In genomic region chr3R:17231579-17231978, dm6 we compare ENCODE assay signal across 1 fruit fly cellular context.
TF ChIP-seq lines count a peak whose summit lies in the region.

No protein-coding gene starts in this region.

TF ChIP-seq in whole organism, embryonic, 481 proteins besides CTCF, POLR2A, EP300 and RAD21 (continued from another document and continues in another):
- TF ChIP-seq H2.0 (GFP tag; IDR thresholded peaks at IDR 0.05; lab: Robert Waterston, UW) (peak; percentile 38; the same call in 1 of the 2 replicates), CG3847 (GFP tag; IDR thresholded peaks at IDR 0.05; lab: Robert Waterston, UW) (no peak), nerfin-2 (GFP tag; IDR thresholded peaks at IDR 0.05; lab: Robert Waterston, UW; ENCODE audit: partially characterized antibody) (no peak), Sry-β (GFP tag; optimal IDR thresholded peaks at IDR 0.05; lab: Kevin White, UChicago) (peak; percentile 84), BtbVII (GFP tag; optimal IDR thresholded peaks at IDR 0.05; lab: Kevin White, UChicago) (no peak), sens-2 (GFP tag; IDR thresholded peaks at IDR 0.05; lab: Robert Waterston, UW) (no peak), da (GFP tag; optimal IDR thresholded peaks at IDR 0.05; lab: Kevin White, UChicago) (no peak), lov (optimal IDR thresholded peaks at IDR 0.05; lab: Kevin White, UChicago) (no peak), lov (GFP tag; IDR thresholded peaks at IDR 0.05; lab: Robert Waterston, UW) (no peak), fd102C (GFP tag; optimal IDR thresholded peaks at IDR 0.05; lab: Kevin White, UChicago) (no peak), CG6272 (GFP tag; IDR thresholded peaks at IDR 0.05; lab: Robert Waterston, UW) (peak; percentile 38; the same call in 1 of the 2 replicates), B-H2 (GFP tag; optimal IDR thresholded peaks at IDR 0.05; lab: Kevin White, UChicago) (no peak), Hr51 (GFP tag; optimal IDR thresholded peaks at IDR 0.05; lab: Kevin White, UChicago) (peak in 1 of 2 experiments; percentile 30), Ptx1 (GFP tag; IDR thresholded peaks at IDR 0.05; lab: Robert Waterston, UW) (0 out of 2 replicates have a peak, but pooled peaks have one; percentile 27), CG3726 (GFP tag; IDR thresholded peaks at IDR 0.05; lab: Robert Waterston, UW) (no peak), HHEX (GFP tag; optimal IDR thresholded peaks at IDR 0.05; lab: Kevin White, UChicago) (no peak), CG16815 (GFP tag; optimal IDR thresholded peaks at IDR 0.05; lab: Kevin White, UChicago) (peak; percentile 15), Meics (GFP tag; optimal IDR thresholded peaks at IDR 0.05; lab: Kevin White, UChicago) (no peak), CG32767 (GFP tag; IDR thresholded peaks at IDR 0.05; lab: Robert Waterston, UW) (no peak), Xbp1 (GFP tag; optimal IDR thresholded peaks at IDR 0.05; lab: Kevin White, UChicago) (peak; percentile 57), Bdp1 (GFP tag; optimal IDR thresholded peaks at IDR 0.05; lab: Kevin White, UChicago) (no peak), fd3F (GFP tag; optimal IDR thresholded peaks at IDR 0.05; lab: Kevin White, UChicago) (no peak), CG30431 (GFP tag; optimal IDR thresholded peaks at IDR 0.05; lab: Kevin White, UChicago) (peak; percentile 38), CG18599 (GFP tag; optimal IDR thresholded peaks at IDR 0.05; lab: Kevin White, UChicago) (no peak), CG11247 (GFP tag; IDR thresholded peaks at IDR 0.05; lab: Robert Waterston, UW) (no peak), CG18764 (GFP tag; optimal IDR thresholded peaks at IDR 0.05; lab: Kevin White, UChicago) (peak; percentile 5), Hey (tag; optimal IDR thresholded peaks at IDR 0.05; lab: Kevin White, UChicago) (no peak), bowl (GFP tag; IDR thresholded peaks at IDR 0.05; lab: Robert Waterston, UW) (no peak), CG8388 (GFP tag; optimal IDR thresholded peaks at IDR 0.05; lab: Kevin White, UChicago) (peak; percentile 15), CG13424 (tag; optimal IDR thresholded peaks at IDR 0.05; lab: Kevin White, UChicago) (no peak), CG33557 (GFP tag; optimal IDR thresholded peaks at IDR 0.05; lab: Kevin White, UChicago) (no peak), sr (GFP tag; IDR thresholded peaks at IDR 0.05; lab: Robert Waterston, UW) (no peak), so (GFP tag; IDR thresholded peaks at IDR 0.05; lab: Robert Waterston, UW) (no peak), insv (GFP tag; optimal IDR thresholded peaks at IDR 0.05; lab: Kevin White, UChicago) (no peak), CG15011 (GFP tag; optimal IDR thresholded peaks at IDR 0.05; lab: Kevin White, UChicago) (no peak), CG16779 (GFP tag; IDR thresholded peaks at IDR 0.05; lab: Robert Waterston, UW) (no peak), Taf1 (GFP tag; IDR thresholded peaks at IDR 0.05; lab: Robert Waterston, UW) (no peak), CG6683 (GFP tag; optimal IDR thresholded peaks at IDR 0.05; lab: Kevin White, UChicago) (no peak), CG17186 (GFP tag; optimal IDR thresholded peaks at IDR 0.05; lab: Kevin White, UChicago) (no peak), Chrac-16 (GFP tag; optimal IDR thresholded peaks at IDR 0.05; lab: Kevin White, UChicago) (peak; percentile 15), CG12219 (GFP tag; optimal IDR thresholded peaks at IDR 0.05; lab: Kevin White, UChicago) (no peak), CG17612 (GFP tag; IDR thresholded peaks at IDR 0.05; lab: Robert Waterston, UW) (no peak), CG11695 (GFP tag; IDR thresholded peaks at IDR 0.05; lab: Robert Waterston, UW) (no peak), lmd (GFP tag; IDR thresholded peaks at IDR 0.05; lab: Robert Waterston, UW) (peak; percentile 36), pros (GFP tag; optimal IDR thresholded peaks at IDR 0.05; lab: Kevin White, UChicago) (no peak), chn (GFP tag; optimal IDR thresholded peaks at IDR 0.05; lab: Kevin White, UChicago) (peak; percentile 31), CkIIα-i1 (GFP tag; IDR thresholded peaks at IDR 0.05; lab: Robert Waterston, UW) (no peak), CG2712 (tag; optimal IDR thresholded peaks at IDR 0.05; lab: Kevin White, UChicago) (no peak), CG7786 (GFP tag; optimal IDR thresholded peaks at IDR 0.05; lab: Kevin White, UChicago) (no peak), Hr78 (GFP tag; optimal IDR thresholded peaks at IDR 0.05; lab: Kevin White, UChicago) (no peak), ATbp (GFP tag; optimal IDR thresholded peaks at IDR 0.05; lab: Kevin White, UChicago) (peak; percentile 16), Dip2 (GFP tag; IDR thresholded peaks at IDR 0.05; lab: Robert Waterston, UW) (no peak), Kr (GFP tag; optimal IDR thresholded peaks at IDR 0.05; lab: Kevin White, UChicago) (no peak), Asciz (GFP tag; optimal IDR thresholded peaks at IDR 0.05; lab: Kevin White, UChicago) (no peak), Dip3 (GFP tag; optimal IDR thresholded peaks at IDR 0.05; lab: Kevin White, UChicago) (no peak), fd96Cb (tag; optimal IDR thresholded peaks at IDR 0.05; lab: Kevin White, UChicago) (peak; percentile 50), CG5953 (GFP tag; IDR thresholded peaks at IDR 0.05; lab: Robert Waterston, UW) (no peak), dm (GFP tag; optimal IDR thresholded peaks at IDR 0.05; lab: Kevin White, UChicago) (no peak), CG1602 (GFP tag; optimal IDR thresholded peaks at IDR 0.05; lab: Kevin White, UChicago) (peak; percentile 27), CG11398 (GFP tag; optimal IDR thresholded peaks at IDR 0.05; lab: Kevin White, UChicago) (no peak), Pdp1 (GFP tag; optimal IDR thresholded peaks at IDR 0.05; lab: Kevin White, UChicago) (no peak), CG10543 (GFP tag; optimal IDR thresholded peaks at IDR 0.05; lab: Kevin White, UChicago) (no peak), ac (GFP tag; optimal IDR thresholded peaks at IDR 0.05; lab: Kevin White, UChicago) (no peak), mirr (GFP tag; optimal IDR thresholded peaks at IDR 0.05; lab: Kevin White, UChicago) (no peak), CG10209 (GFP tag; optimal IDR thresholded peaks at IDR 0.05; lab: Kevin White, UChicago) (peak; percentile 32), Max (GFP tag; optimal IDR thresholded peaks at IDR 0.05; lab: Kevin White, UChicago) (no peak), Side (GFP tag; optimal IDR thresholded peaks at IDR 0.05; lab: Kevin White, UChicago) (no peak), Rx (GFP tag; IDR thresholded peaks at IDR 0.05; lab: Robert Waterston, UW) (peak; percentile 50), CG15269 (tag; optimal IDR thresholded peaks at IDR 0.05; lab: Kevin White, UChicago) (no peak), gsb (GFP tag; IDR thresholded peaks at IDR 0.05; lab: Robert Waterston, UW) (no peak), yki (optimal IDR thresholded peaks at IDR 0.05; lab: Kevin White, UChicago) (no peak), CG17328 (GFP tag; IDR thresholded peaks at IDR 0.05; lab: Robert Waterston, UW) (peak; percentile 8; the same call in 1 of the 2 replicates), CG12299 (tag; optimal IDR thresholded peaks at IDR 0.05; lab: Kevin White, UChicago) (no peak), Mad (GFP tag; optimal IDR thresholded peaks at IDR 0.05; lab: Kevin White, UChicago) (no peak), CG6654 (GFP tag; optimal IDR thresholded peaks at IDR 0.05; lab: Kevin White, UChicago) (no peak), disco-r (GFP tag; optimal IDR thresholded peaks at IDR 0.05; lab: Kevin White, UChicago) (no peak), CG6765 (GFP tag; optimal IDR thresholded peaks at IDR 0.05; lab: Kevin White, UChicago) (no peak), CG15514 (GFP tag; optimal IDR thresholded peaks at IDR 0.05; lab: Kevin White, UChicago) (no peak), GATAe (GFP tag; conservative IDR thresholded peaks at IDR 0.05; lab: Robert Waterston, UW) (no peak), cg (GFP tag; optimal IDR thresholded peaks at IDR 0.05; lab: Kevin White, UChicago) (no peak), CrebB (tag; optimal IDR thresholded peaks at IDR 0.05; lab: Kevin White, UChicago) (no peak), grn (GFP tag; optimal IDR thresholded peaks at IDR 0.05; lab: Kevin White, UChicago) (no peak), CG9215 (GFP tag; IDR thresholded peaks at IDR 0.05; lab: Robert Waterston, UW) (0 out of 2 replicates have a peak, but pooled peaks have one; percentile 7), CG10267 (tag; optimal IDR thresholded peaks at IDR 0.05; lab: Kevin White, UChicago) (no peak), CG31365 (tag; optimal IDR thresholded peaks at IDR 0.05; lab: Kevin White, UChicago) (peak; percentile 94), zen2 (GFP tag; IDR thresholded peaks at IDR 0.05; lab: Robert Waterston, UW; ENCODE audit: partially characterized antibody) (0 out of 3 replicates have a peak, but pooled peaks have one; percentile 29), CG4328 (GFP tag; optimal IDR thresholded peaks at IDR 0.05; lab: Kevin White, UChicago) (no peak), pho (GFP tag; optimal IDR thresholded peaks at IDR 0.05; lab: Kevin White, UChicago) (no peak), ab (GFP tag; optimal IDR thresholded peaks at IDR 0.05; lab: Kevin White, UChicago) (no peak), grau (tag; optimal IDR thresholded peaks at IDR 0.05; lab: Kevin White, UChicago) (no peak), CG6791 (GFP tag; IDR thresholded peaks at IDR 0.05; lab: Robert Waterston, UW; ENCODE audit: partially characterized antibody) (no peak), ap (GFP tag; IDR thresholded peaks at IDR 0.05; lab: Robert Waterston, UW) (peak; percentile 33; the same call in 1 of the 2 replicates), crol (GFP tag; IDR thresholded peaks at IDR 0.05; lab: Robert Waterston, UW) (no peak), CG7357 (GFP tag; IDR thresholded peaks at IDR 0.05; lab: Robert Waterston, UW) (peak; percentile 56; the same call in 1 of the 3 replicates), CG11085 (GFP tag; IDR thresholded peaks at IDR 0.05; lab: Robert Waterston, UW) (no peak), CG7372 (GFP tag; IDR thresholded peaks at IDR 0.05; lab: Robert Waterston, UW) (peak; percentile 23; the same call in 1 of the 2 replicates), CG11093 (GFP tag; IDR thresholded peaks at IDR 0.05; lab: Robert Waterston, UW) (no peak), CG1603 (tag; optimal IDR thresholded peaks at IDR 0.05; lab: Kevin White, UChicago) (peak; percentile 55), CG8290 (GFP tag; optimal IDR thresholded peaks at IDR 0.05; lab: Kevin White, UChicago) (peak; percentile 39), CG8290 (tag; optimal IDR thresholded peaks at IDR 0.05; lab: Kevin White, UChicago) (no peak), CG2129 (GFP tag; IDR thresholded peaks at IDR 0.05; lab: Robert Waterston, UW; ENCODE audit: partially characterized antibody) (no peak), CG16863 (GFP tag; optimal IDR thresholded peaks at IDR 0.05; lab: Kevin White, UChicago) (no peak), CG13296 (GFP tag; optimal IDR thresholded peaks at IDR 0.05; lab: Kevin White, UChicago) (no peak), CG1792 (GFP tag; optimal IDR thresholded peaks at IDR 0.05; lab: Kevin White, UChicago) (no peak), MBD-R2 (GFP tag; IDR thresholded peaks at IDR 0.05; lab: Robert Waterston, UW) (no peak), Ets97D (GFP tag; optimal IDR thresholded peaks at IDR 0.05; lab: Kevin White, UChicago) (peak; percentile 28), odd (GFP tag; optimal IDR thresholded peaks at IDR 0.05; lab: Kevin White, UChicago) (no peak), CG34422 (GFP tag; IDR thresholded peaks at IDR 0.05; lab: Robert Waterston, UW) (peak; percentile 48; the same call in 2 of the 3 replicates), hb (GFP tag; IDR thresholded peaks at IDR 0.05; lab: Robert Waterston, UW; ENCODE audit: partially characterized antibody) (no peak), CG4730 (GFP tag; IDR thresholded peaks at IDR 0.05; lab: Robert Waterston, UW) (peak; percentile 45), vnd (GFP tag; IDR thresholded peaks at IDR 0.05; lab: Robert Waterston, UW; ENCODE audit: partially characterized antibody) (no peak), CG14710 (tag; optimal IDR thresholded peaks at IDR 0.05; lab: Kevin White, UChicago) (no peak), aop (GFP tag; IDR thresholded peaks at IDR 0.05; lab: Robert Waterston, UW) (no peak), br (optimal IDR thresholded peaks at IDR 0.05; lab: Kevin White, UChicago) (no peak), CG7271 (tag; optimal IDR thresholded peaks at IDR 0.05; lab: Kevin White, UChicago) (no peak), Fer3 (tag; optimal IDR thresholded peaks at IDR 0.05; lab: Kevin White, UChicago) (no peak), CG8924 (tag; optimal IDR thresholded peaks at IDR 0.05; lab: Kevin White, UChicago) (no peak), CG2202 (tag; optimal IDR thresholded peaks at IDR 0.05; lab: Kevin White, UChicago) (no peak), cwo (GFP tag; optimal IDR thresholded peaks at IDR 0.05; lab: Kevin White, UChicago) (no peak), lola (GFP tag; optimal IDR thresholded peaks at IDR 0.05; lab: Kevin White, UChicago) (no peak), dmrt11E (tag; optimal IDR thresholded peaks at IDR 0.05; lab: Kevin White, UChicago) (peak; percentile 6), CG3838 (GFP tag; optimal IDR thresholded peaks at IDR 0.05; lab: Kevin White, UChicago) (no peak), caup (GFP tag; optimal IDR thresholded peaks at IDR 0.05; lab: Kevin White, UChicago; ENCODE audit: severe bottlenecking) (no peak), gt (GFP tag; IDR thresholded peaks at IDR 0.05; lab: Robert Waterston, UW) (no peak), ham (GFP tag; IDR thresholded peaks at IDR 0.05; lab: Robert Waterston, UW) (no peak), CG4820 (GFP tag; optimal IDR thresholded peaks at IDR 0.05; lab: Kevin White, UChicago) (peak; percentile 47), CG14014 (GFP tag; IDR thresholded peaks at IDR 0.05; lab: Robert Waterston, UW) (0 out of 2 replicates have a peak, but pooled peaks have one; percentile 14), lbe (GFP tag; optimal IDR thresholded peaks at IDR 0.05; lab: Kevin White, UChicago) (no peak), zf30C (GFP tag; optimal IDR thresholded peaks at IDR 0.05; lab: Kevin White, UChicago) (no peak), CG10979 (tag; optimal IDR thresholded peaks at IDR 0.05; lab: Kevin White, UChicago) (no peak), BEAF-32 (GFP tag; optimal IDR thresholded peaks at IDR 0.05; lab: Kevin White, UChicago) (peak; percentile 6), Poxn (GFP tag; IDR thresholded peaks at IDR 0.05; lab: Robert Waterston, UW) (no peak), org-1 (GFP tag; optimal IDR thresholded peaks at IDR 0.05; lab: Kevin White, UChicago) (no peak), Sox102F (GFP tag; optimal IDR thresholded peaks at IDR 0.05; lab: Kevin White, UChicago) (peak; percentile 65), crp (GFP tag; optimal IDR thresholded peaks at IDR 0.05; lab: Kevin White, UChicago) (no peak), knrl (GFP tag; IDR thresholded peaks at IDR 0.05; lab: Robert Waterston, UW; ENCODE audit: partially characterized antibody) (no peak), Tbp (GFP tag; optimal IDR thresholded peaks at IDR 0.05; lab: Kevin White, UChicago) (no peak)
